Fruit fly (Drosophila melanogaster): ENCODE results near the gene EMC4.
A peak's percentile ranks its signal among the peaks of the same experiment; 100 is the strongest.

EMC4 gene

DNA sequence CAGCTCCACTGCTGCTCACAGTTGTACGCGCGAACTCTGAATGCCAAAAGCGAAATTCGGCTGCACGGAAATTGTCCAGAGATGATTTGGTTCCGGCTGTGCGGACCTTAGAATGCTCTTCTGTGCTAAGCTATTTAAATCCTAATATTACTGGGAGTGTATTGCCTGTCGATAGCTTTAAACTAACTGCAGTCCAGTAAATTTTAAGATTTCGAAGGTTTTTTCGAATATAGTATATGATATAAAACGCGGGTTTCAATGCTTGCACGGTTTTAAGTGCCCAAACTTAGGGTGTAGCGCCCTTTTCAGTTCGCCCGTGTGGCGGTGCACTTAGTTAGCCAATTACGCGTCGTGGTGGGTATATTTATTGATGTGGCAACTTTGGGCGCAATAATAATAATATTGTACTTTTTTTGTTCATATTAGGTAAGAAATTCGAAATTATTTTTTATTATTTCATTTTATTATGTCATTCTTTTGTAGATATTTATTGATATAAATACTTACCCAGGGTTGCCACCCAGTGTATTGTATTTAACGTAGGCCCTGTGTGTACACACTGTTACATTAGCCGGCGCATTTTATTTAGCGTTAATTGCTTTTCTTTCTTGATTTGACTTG is 10.8 kb upstream of the EMC4 start, which contains the start of the genes Chro and Ssl1 (continued):
- TF ChIP-seq sna (GFP tag; IDR thresholded peaks at IDR 0.05; ENCODE audit: partially characterized antibody), result peak; percentile 39; the same call in 1 of the 2 replicates
- peak; percentile 100 for TF ChIP-seq CG15011 (GFP tag; optimal IDR thresholded peaks at IDR 0.05)
- TF ChIP-seq lmd (GFP tag; IDR thresholded peaks at IDR 0.05), result peak; percentile 100
- peak; percentile 8; the same call in 1 of the 3 replicates for TF ChIP-seq HLH4C (GFP tag; IDR thresholded peaks at IDR 0.05; ENCODE audit: partially characterized antibody)
- TF ChIP-seq NC2β (GFP tag; optimal IDR thresholded peaks at IDR 0.05), result peak; percentile 100
- peak; percentile 100 for TF ChIP-seq fd96Cb (tag; optimal IDR thresholded peaks at IDR 0.05)
- peak; percentile 100 for TF ChIP-seq nmo (GFP tag; optimal IDR thresholded peaks at IDR 0.05)
- TF ChIP-seq HmgD (GFP tag; optimal IDR thresholded peaks at IDR 0.05), result peak; percentile 100
- TF ChIP-seq CG6272 (GFP tag; IDR thresholded peaks at IDR 0.05), result peak; percentile 100
- peak; percentile 100 for TF ChIP-seq CG1233 (GFP tag; optimal IDR thresholded peaks at IDR 0.05)
- TF ChIP-seq zen (tag; optimal IDR thresholded peaks at IDR 0.05), result peak; percentile 100
- peak; percentile 100 for TF ChIP-seq chm (GFP tag; IDR thresholded peaks at IDR 0.05)
- peak; percentile 100 for TF ChIP-seq ro (GFP tag; IDR thresholded peaks at IDR 0.05)
- peak; percentile 99 for TF ChIP-seq Vsx1 (GFP tag; optimal IDR thresholded peaks at IDR 0.05)
- peak; percentile 58 for TF ChIP-seq zf30C (GFP tag; optimal IDR thresholded peaks at IDR 0.05)
- no peak for TF ChIP-seq nerfin-2 (GFP tag; IDR thresholded peaks at IDR 0.05; ENCODE audit: partially characterized antibody)
- TF ChIP-seq CG18262 (tag; optimal IDR thresholded peaks at IDR 0.05), result peak; percentile 100
- TF ChIP-seq CG8281 (tag; optimal IDR thresholded peaks at IDR 0.05), result peak; percentile 96
- TF ChIP-seq Gug (GFP tag; IDR thresholded peaks at IDR 0.05), result peak; percentile 100
- TF ChIP-seq ken (GFP tag; IDR thresholded peaks at IDR 0.05), result peak; percentile 100
- peak; percentile 100 for TF ChIP-seq Mrtf (GFP tag; IDR thresholded peaks at IDR 0.05)
- TF ChIP-seq ash1 (GFP tag; optimal IDR thresholded peaks at IDR 0.05), result peak; percentile 98
- TF ChIP-seq Lpt (GFP tag; optimal IDR thresholded peaks at IDR 0.05), result no peak
- TF ChIP-seq CG2116 (GFP tag; optimal IDR thresholded peaks at IDR 0.05), result peak; percentile 98
- TF ChIP-seq Lim3 (GFP tag; IDR thresholded peaks at IDR 0.05), result peak; percentile 100
- TF ChIP-seq chif (GFP tag; optimal IDR thresholded peaks at IDR 0.05), result peak; percentile 100
- TF ChIP-seq ssp (GFP tag; IDR thresholded peaks at IDR 0.05), result peak; percentile 98
- peak; percentile 100 for TF ChIP-seq lilli (GFP tag; optimal IDR thresholded peaks at IDR 0.05)
- peak; percentile 96 for TF ChIP-seq CG15514 (GFP tag; optimal IDR thresholded peaks at IDR 0.05)
- peak; percentile 100 for TF ChIP-seq Ets65A (GFP tag)
- TF ChIP-seq CG13287 (GFP tag; IDR thresholded peaks at IDR 0.05; ENCODE audit: partially characterized antibody), result peak; percentile 47
- peak; percentile 92 for TF ChIP-seq CG15479 (GFP tag; optimal IDR thresholded peaks at IDR 0.05)
- no peak for TF ChIP-seq chinmo (GFP tag; IDR thresholded peaks at IDR 0.05; ENCODE audit: partially characterized antibody)
- peak; percentile 100 for TF ChIP-seq Chrac-16 (GFP tag; optimal IDR thresholded peaks at IDR 0.05)
- peak; percentile 100 for TF ChIP-seq CG10462 (GFP tag; optimal IDR thresholded peaks at IDR 0.05)
- peak; percentile 100 for TF ChIP-seq repo (GFP tag; optimal IDR thresholded peaks at IDR 0.05)
- peak; percentile 100 for TF ChIP-seq Dad (GFP tag; optimal IDR thresholded peaks at IDR 0.05)
- TF ChIP-seq zfh1 (GFP tag; IDR thresholded peaks at IDR 0.05), result peak; percentile 100
- TF ChIP-seq Trl (optimal IDR thresholded peaks at IDR 0.05), result no peak
- peak; percentile 100 for TF ChIP-seq Trl (GFP tag; optimal IDR thresholded peaks at IDR 0.05)
- TF ChIP-seq CG18619 (GFP tag; optimal IDR thresholded peaks at IDR 0.05), result peak; percentile 100
- peak; percentile 99 for TF ChIP-seq CG7357 (GFP tag; IDR thresholded peaks at IDR 0.05)
- peak; percentile 66; the same call in 2 of the 3 replicates for TF ChIP-seq knrl (GFP tag; IDR thresholded peaks at IDR 0.05; ENCODE audit: partially characterized antibody)
- TF ChIP-seq trh (GFP tag; optimal IDR thresholded peaks at IDR 0.05), result peak; percentile 99
- TF ChIP-seq CG1602 (GFP tag; optimal IDR thresholded peaks at IDR 0.05), result peak; percentile 100
- peak in 1 of 3 experiments; percentile 100 for TF ChIP-seq Stat92E (GFP tag; optimal IDR thresholded peaks at IDR 0.05)
- TF ChIP-seq Oaz (GFP tag; IDR thresholded peaks at IDR 0.05), result peak; percentile 100
- TF ChIP-seq CG16813 (GFP tag; IDR thresholded peaks at IDR 0.05; ENCODE audit: partially characterized antibody), result peak; percentile 44; the same call in 1 of the 3 replicates
- TF ChIP-seq CG3407 (GFP tag; optimal IDR thresholded peaks at IDR 0.05), result peak; percentile 99
